Worm (Caenorhabditis elegans): ENCODE measurements around the gene bus-1.

The bus-1 gene

DNA sequence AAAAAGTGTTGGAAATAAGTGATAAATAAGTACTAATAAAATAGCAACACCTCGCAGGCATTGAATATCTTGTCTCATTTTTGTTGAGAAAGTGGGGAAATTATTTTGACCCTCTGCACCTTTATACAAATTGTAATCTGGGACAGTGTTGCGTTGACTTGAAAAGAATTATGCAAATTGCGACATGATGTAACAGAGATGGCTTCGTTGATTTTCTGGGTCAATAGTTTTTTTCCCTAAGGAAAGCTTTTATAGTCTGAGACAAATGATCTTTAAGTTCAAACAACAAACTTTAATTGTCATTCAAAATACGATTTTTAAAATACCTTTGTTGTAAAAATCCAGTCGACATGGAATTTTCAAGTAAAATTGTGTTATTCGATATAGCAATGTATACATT is at the start of gene bus-1:
Gene bus-1 (minus strand): TSS at position 101 of the 400 bp plus-strand sequence.
- no peak for TF ChIP-seq unc-62 (GFP tag; optimal IDR thresholded peaks at IDR 0.05)

- no peak for TF ChIP-seq unc-62 (GFP tag; optimal IDR thresholded peaks at IDR 0.05)
These were observed 48.9 kb upstream of the bus-1 start, which contains the start of gene oac-50 for ce11 chrV:9073322-9074038. oac-50 (minus strand) TSS chrV:9073540.

DNA sequence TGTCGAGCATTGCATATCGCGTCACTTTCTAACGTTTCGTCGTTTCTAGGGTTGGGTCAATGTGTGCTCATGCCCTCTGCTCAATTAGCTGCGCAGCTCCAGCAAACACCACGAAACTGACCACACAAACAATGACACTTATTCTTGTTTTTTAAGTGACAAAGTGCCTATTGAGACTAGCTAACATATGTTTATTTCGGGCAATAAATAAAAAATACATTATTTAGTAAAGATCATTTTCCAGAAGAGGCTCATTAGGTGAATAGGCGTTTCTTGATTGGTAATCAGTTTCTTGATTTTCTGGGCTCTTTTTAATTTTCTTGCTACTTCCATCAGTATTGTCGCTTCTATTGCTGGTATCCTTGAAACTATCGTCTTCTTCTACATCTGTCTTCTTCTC is 45.1 kb upstream of the bus-1 start, which contains the start of gene T27E4.5:
Gene T27E4.5 (minus strand): TSS at position 101 of the 400 bp plus-strand sequence.
- no peak for TF ChIP-seq unc-62 (GFP tag; optimal IDR thresholded peaks at IDR 0.05)

- TF ChIP-seq unc-62 (GFP tag; optimal IDR thresholded peaks at IDR 0.05), result no peak
These were observed 43.1 kb upstream of the bus-1 start, which contains the start of gene fip-2 for ce11 chrV:9067678-9068077. fip-2 (plus strand) TSS chrV:9067978.

ce11 chrV:9065915-9066314 is 41.3 kb upstream of the bus-1 start:
- TF ChIP-seq unc-62 (GFP tag; optimal IDR thresholded peaks at IDR 0.05), result no peak

- no peak for TF ChIP-seq unc-62 (GFP tag; optimal IDR thresholded peaks at IDR 0.05)
These were observed 40.4 kb upstream of the bus-1 start for ce11 chrV:9065001-9065400.

DNA sequence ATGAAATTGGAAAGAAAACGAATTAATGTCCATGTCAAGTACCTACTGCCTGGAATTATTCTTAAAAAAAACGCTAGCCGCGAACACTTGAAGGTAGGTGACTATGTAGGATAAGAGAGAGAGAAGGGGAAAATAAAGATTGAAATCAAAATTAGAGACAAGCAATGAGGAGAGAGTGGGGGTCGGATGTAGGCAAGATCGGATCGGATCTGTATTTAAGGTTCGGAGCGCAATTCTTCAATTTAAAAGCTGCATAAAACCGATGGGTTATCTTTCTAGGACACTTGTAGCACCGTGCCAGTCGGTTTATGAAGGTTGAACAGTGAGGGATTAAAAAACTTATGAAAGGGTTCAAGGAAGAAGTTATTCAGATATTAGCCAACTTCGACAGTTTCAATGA is 38.5 kb upstream of the bus-1 start:
- TF ChIP-seq unc-62 (GFP tag; optimal IDR thresholded peaks at IDR 0.05), result no peak

DNA sequence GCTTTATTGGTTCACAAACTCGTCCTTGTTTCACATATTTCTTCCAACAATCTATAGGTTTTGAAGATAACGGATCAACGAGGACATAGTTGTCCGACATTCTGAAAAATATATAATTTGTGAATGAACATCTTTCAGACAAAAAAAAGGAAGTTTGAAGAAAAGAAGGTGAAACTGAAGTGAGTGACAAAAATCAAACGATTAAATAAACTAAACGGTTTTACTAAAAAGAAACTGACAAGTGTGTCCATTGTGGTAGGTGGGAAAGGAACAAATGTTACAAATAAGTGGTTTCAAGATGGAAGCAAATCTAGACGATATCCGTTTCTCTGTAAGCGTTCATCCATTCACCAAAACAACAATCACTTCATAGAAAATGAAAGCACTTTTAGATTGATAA is 37.7 kb upstream of the bus-1 start, which contains the start of gene C25E10.12:
Gene C25E10.12 (minus strand): TSS at position 101 of the 400 bp plus-strand sequence.
- no peak for TF ChIP-seq unc-62 (GFP tag; optimal IDR thresholded peaks at IDR 0.05)

DNA sequence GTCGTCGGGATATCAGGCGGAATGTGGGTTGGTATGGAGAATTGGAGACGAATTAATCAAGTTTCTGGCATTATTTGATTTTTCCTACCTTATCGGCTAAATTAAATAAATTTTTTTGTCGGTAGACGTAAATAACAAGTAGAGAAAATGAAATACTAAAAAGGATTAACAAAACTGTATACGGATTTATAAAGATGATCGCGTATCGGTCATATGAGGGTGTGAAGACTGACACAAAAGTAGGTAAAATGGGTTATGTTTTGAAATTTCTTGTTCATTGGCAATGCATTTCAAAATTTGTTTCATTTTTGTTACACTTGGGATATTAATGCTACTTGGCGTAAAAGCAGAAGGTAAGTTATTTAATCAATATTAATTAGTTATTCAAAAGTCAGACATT is 34.9 kb upstream of the bus-1 start, which contains the start of the genes C25E10.16 and C25E10.13:
Gene C25E10.16 (minus strand): TSS at position 101 of the 400 bp plus-strand sequence.
Gene C25E10.13 (plus strand): TSS at position 256 of the 400 bp plus-strand sequence.
- TF ChIP-seq unc-62 (GFP tag; optimal IDR thresholded peaks at IDR 0.05), result no peak

ce11 chrV:9058627-9059026 is 34.0 kb upstream of the bus-1 start, which contains the start of gene C25E10.11:
C25E10.11 (minus strand) TSS chrV:9058727.
- TF ChIP-seq unc-62 (GFP tag; optimal IDR thresholded peaks at IDR 0.05), result no peak

DNA sequence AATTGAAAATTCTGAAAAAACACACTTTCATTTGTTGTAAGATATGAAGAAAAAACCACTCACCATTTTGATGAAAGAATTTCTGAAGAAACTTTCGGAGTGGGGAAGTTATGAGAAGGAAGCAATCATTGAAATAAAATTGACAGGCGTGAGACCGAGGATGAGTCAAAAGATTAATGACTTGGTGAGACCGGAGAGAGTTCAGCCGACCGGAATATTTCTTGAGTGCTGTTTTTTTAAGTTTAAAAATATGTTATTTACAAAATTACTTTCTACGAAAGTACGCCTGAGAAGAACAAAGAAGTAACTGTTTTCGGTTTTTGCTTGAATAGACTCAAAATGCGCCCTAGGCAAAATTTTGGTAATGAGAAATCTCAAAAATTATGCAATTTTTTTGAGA is 31.6 kb upstream of the bus-1 start, which contains the start of gene C25E10.10:
Gene C25E10.10 (minus strand): TSS at position 101 of the 400 bp plus-strand sequence.
- TF ChIP-seq unc-62 (GFP tag; optimal IDR thresholded peaks at IDR 0.05), result no peak

- no peak for TF ChIP-seq unc-62 (GFP tag; optimal IDR thresholded peaks at IDR 0.05)
These were observed 31.0 kb upstream of the bus-1 start for ce11 chrV:9055644-9056043.

DNA sequence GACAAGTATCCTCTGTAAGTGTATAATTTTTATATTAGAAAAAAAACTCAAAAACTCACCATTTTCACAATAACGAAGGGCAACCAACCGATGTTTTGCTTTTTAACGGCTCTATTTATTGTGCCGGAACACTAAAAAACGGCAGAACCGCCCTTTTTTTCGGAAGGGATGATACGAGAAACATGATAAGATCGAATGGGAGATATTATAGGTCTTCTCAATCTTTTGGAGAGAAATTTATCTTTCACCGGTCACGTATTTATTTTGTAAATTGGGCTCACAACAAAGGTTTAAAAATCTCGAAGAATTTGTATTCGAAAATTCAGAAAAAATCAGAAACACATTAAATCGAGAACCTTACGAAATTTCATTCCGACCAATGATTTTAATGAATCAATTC is 30.2 kb upstream of the bus-1 start, which contains the start of gene swm-1:
Gene swm-1 (minus strand): TSS at position 101 of the 400 bp plus-strand sequence.
- no peak for TF ChIP-seq unc-62 (GFP tag; optimal IDR thresholded peaks at IDR 0.05)

ce11 chrV:9053969-9054368 is 29.4 kb upstream of the bus-1 start, which contains the start of gene C25E10.8:
C25E10.8 (minus strand) TSS chrV:9054069.
- no peak for TF ChIP-seq unc-62 (GFP tag; optimal IDR thresholded peaks at IDR 0.05)

DNA sequence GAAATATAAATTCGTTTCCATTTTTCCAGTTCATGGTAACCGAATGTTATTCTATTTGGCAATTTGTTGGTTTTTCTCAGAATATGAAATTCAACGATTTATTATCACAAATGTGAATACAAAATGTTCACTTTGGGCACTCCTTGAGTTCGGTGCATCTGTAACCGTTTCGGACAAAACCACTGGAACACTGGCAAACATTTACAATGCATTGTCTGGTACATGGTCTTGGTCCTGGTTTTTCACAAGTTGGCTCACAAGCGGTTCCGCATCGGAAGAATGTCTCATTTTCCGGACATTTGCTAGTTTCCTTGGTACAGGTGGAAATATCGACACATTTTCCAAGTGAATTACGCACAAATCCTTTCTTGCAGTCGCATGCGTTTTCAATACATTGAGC is 28.6 kb upstream of the bus-1 start:
- TF ChIP-seq unc-62 (GFP tag; optimal IDR thresholded peaks at IDR 0.05), result no peak

DNA sequence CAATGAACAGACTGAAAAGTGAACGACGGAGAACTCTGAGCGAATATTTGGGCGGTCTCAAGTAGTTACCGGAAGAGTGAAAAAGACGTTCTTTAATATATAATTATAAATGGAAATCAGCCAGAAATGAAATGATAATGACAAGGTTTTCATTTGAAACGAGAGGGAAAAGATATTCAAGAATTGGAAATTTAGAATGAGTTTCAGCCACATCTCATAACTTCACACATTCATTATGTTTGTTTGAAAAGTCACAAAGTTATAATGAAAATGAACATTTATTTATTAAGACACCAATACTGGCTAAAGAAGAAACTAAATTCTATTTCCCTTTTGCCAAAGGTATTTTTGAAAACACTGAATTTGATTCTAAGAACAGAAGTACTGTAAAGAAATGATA is 26.5 kb upstream of the bus-1 start, which contains the start of gene C25E10.7:
Gene C25E10.7 (minus strand): TSS at position 101 of the 400 bp plus-strand sequence.
- TF ChIP-seq unc-62 (GFP tag; optimal IDR thresholded peaks at IDR 0.05), result no peak

DNA sequence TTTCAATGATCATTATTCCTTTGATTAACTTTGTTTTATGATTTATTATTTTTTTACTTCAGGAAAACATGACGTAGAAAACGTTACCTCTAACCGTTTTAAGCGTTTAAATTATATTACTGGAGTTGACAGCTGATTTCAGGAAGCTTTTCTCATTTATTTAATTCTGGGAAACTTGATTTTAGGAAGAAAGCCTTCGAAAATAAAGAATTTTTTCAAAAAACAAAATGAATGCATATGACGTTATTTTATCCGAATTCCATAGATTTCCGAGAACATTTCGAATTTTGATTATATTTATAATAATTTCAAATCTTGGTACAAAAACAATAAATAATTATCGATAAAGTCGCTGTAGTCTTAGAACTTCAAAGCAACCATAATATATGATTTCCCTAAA is 24.7 kb upstream of the bus-1 start:
- no peak for TF ChIP-seq unc-62 (GFP tag; optimal IDR thresholded peaks at IDR 0.05)

Data from whole organism, dauer.